Fruit fly (Drosophila melanogaster): ENCODE results near the gene kl-5.

dm6 chrY:9533-9932 is 127.8 kb downstream of the kl-5 start, which contains the start of gene Pp1-Y1:
- TF ChIP-seq CG32121 (GFP tag; IDR thresholded peaks at IDR 0.05) (no peak), CG12605 (GFP tag; IDR thresholded peaks at IDR 0.05) (no peak), EcR (GFP tag; optimal IDR thresholded peaks at IDR 0.05) (no peak), CG34367 (tag; optimal IDR thresholded peaks at IDR 0.05) (no peak), Ets98B (GFP tag; IDR thresholded peaks at IDR 0.05) (no peak), CG4496 (GFP tag; IDR thresholded peaks at IDR 0.05) (no peak), CG15710 (tag; optimal IDR thresholded peaks at IDR 0.05) (no peak), Snoo (tag; optimal IDR thresholded peaks at IDR 0.05) (no peak), CG10348 (GFP tag; IDR thresholded peaks at IDR 0.05) (no peak), CG17806 (tag; optimal IDR thresholded peaks at IDR 0.05) (no peak), rn (GFP tag; IDR thresholded peaks at IDR 0.05) (no peak), D1 (tag; optimal IDR thresholded peaks at IDR 0.05) (no peak), CG9948 (tag; optimal IDR thresholded peaks at IDR 0.05) (no peak)

All from whole organism, pupa.